Worm (Caenorhabditis elegans) whole organism, L4 larva: ENCODE measurements around the gene znf-782.

Experiments
- ama-1 ChIP-seq: fragments of 150-350 bp; optimal IDR thresholded peaks from 2 replicates; lab custom pipeline; 2014; ENCODE audit warnings: inconsistent platforms, mixed read lengths
- ces-1 ChIP-seq: fragments of 150-350 bp; sonication (generic microtip); optimal IDR thresholded peaks from 4 replicates; lab custom pipeline; 2014; ENCODE audit warnings: missing biosample characterization, missing genetic modification reagents, missing genetic modification characterization
- skn-1 ChIP-seq: fragments of 150-350 bp; optimal IDR thresholded peaks from 2 replicates; lab custom pipeline; 2014; ENCODE audit warnings: missing biosample characterization, missing genetic modification characterization
- snpc-4 ChIP-seq: fragments of 150-350 bp; optimal IDR thresholded peaks from 2 replicates; lab custom pipeline; 2014; ENCODE audit warnings: missing biosample characterization, missing genetic modification characterization

ce11 chrIV:1058504-1058903 lies 8.8 kb downstream of the znf-782 start:
- TF ChIP-seq ces-1 (GFP tag; lab: Kevin White, UChicago) = no peak
- TF ChIP-seq ama-1 = no peak
- TF ChIP-seq snpc-4 (tag; lab: Kevin White, UChicago) = no peak
- TF ChIP-seq skn-1 = no peak
